Worm (Caenorhabditis elegans) whole organism, mixed stage, embryonic: Measurements from ENCODE around the gene E03H12.4.

ENCODE experiments used
- ces-1 ChIP-seq: fragments of 150-350 bp; optimal IDR thresholded peaks from 2 replicates; lab custom pipeline; 2014; ENCODE audit warnings: missing biosample characterization, missing genetic modification reagents, missing genetic modification characterization
- elt-3 ChIP-seq: fragments of 150-350 bp; optimal IDR thresholded peaks from 2 replicates; lab custom pipeline; 2014; ENCODE audit warnings: missing biosample characterization, missing genetic modification characterization
- ham-2 ChIP-seq: fragments of 200-800 bp; sonication (Bioruptor generic); optimal IDR thresholded peaks from 2 replicates; lab custom pipeline; 2018; ENCODE audit warnings: mild to moderate bottlenecking, missing genetic modification characterization, missing compliant biosample characterization
- lin-13 ChIP-seq: fragments of 150-350 bp; optimal IDR thresholded peaks from 2 replicates; lab custom pipeline; 2014; ENCODE audit warnings: missing biosample characterization, missing genetic modification characterization
- mab-5 ChIP-seq: fragments of 150-350 bp; optimal IDR thresholded peaks from 2 replicates; lab custom pipeline; 2014; ENCODE audit warnings: missing biosample characterization, missing genetic modification characterization
- mep-1 ChIP-seq: fragments of 150-350 bp; optimal IDR thresholded peaks from 2 replicates; lab custom pipeline; 2017; ENCODE audit warnings: missing biosample characterization, missing genetic modification reagents, missing genetic modification characterization, inconsistent platforms
- nhr-12 ChIP-seq: fragments of 150-350 bp; optimal IDR thresholded peaks from 2 replicates; lab custom pipeline; 2014; ENCODE audit warnings: missing biosample characterization, missing genetic modification characterization
- nhr-237 ChIP-seq: fragments of 150-350 bp; optimal IDR thresholded peaks from 2 replicates; lab custom pipeline; 2014; ENCODE audit warnings: missing biosample characterization, missing genetic modification characterization
- snpc-4 ChIP-seq: fragments of 150-350 bp; optimal IDR thresholded peaks from 2 replicates; lab custom pipeline; 2014; ENCODE audit warnings: missing biosample characterization, missing genetic modification characterization
- unc-62 ChIP-seq: fragments of 150-350 bp; optimal IDR thresholded peaks from 2 replicates; lab custom pipeline; 2014; ENCODE audit warnings: missing biosample characterization, missing genetic modification reagents, missing genetic modification characterization
- ztf-11 ChIP-seq: fragments of 150-350 bp; optimal IDR thresholded peaks from 2 replicates; lab custom pipeline; 2014; ENCODE audit warnings: missing biosample characterization, missing genetic modification characterization

- TF ChIP-seq lin-13 (tag; lab: Kevin White, UChicago), result no peak
- TF ChIP-seq ces-1 (GFP tag; lab: Kevin White, UChicago), result no peak
- no peak for TF ChIP-seq nhr-12
- TF ChIP-seq nhr-237 (tag; lab: Kevin White, UChicago), result no peak
- no peak for TF ChIP-seq mep-1 (tag; lab: Kevin White, UChicago)
- no peak for TF ChIP-seq unc-62 (GFP tag; lab: Kevin White, UChicago)
- TF ChIP-seq ham-2 (GFP tag; lab: Kevin White, UChicago), result no peak
- no peak for TF ChIP-seq snpc-4 (tag; lab: Kevin White, UChicago)
- no peak for TF ChIP-seq mab-5 (tag; lab: Kevin White, UChicago)
- no peak for TF ChIP-seq ztf-11 (tag; lab: Kevin White, UChicago)
- TF ChIP-seq elt-3 (tag; lab: Kevin White, UChicago), result no peak
Observed at ce11 chrIV:4938664-4939063, 43.7 kb upstream of the E03H12.4 start, which contains the start of gene str-168.
